Worm (Caenorhabditis elegans): ENCODE results near the gene srh-41.

DNA sequence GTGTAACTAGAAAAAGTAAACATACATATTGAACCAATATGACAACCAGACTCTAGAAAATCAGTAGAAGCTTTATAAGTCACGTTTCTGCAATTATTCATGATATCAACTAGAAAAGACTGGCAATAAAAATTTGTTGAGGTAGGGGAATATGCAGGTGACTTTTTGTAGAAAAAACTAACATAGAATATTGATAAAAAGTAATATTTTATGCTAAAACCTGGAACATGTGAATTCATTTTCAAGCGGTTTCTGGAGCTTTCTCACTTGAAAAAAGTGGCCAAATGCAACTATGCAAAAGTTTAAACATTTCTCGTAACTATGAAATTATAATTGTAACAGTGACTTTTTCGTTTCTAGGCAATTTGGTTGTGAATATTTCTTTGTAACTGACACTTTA lies 1.8 kb upstream of the srh-41 start, which contains the start of gene srh-42:
- TF ChIP-seq klf-2 (GFP tag; conservative IDR thresholded peaks at IDR 0.05) (no peak), ztf-23 (GFP tag; IDR thresholded peaks at IDR 0.05) (no peak), tab-1 (GFP tag; IDR thresholded peaks at IDR 0.05) (no peak), flt-1 (GFP tag; IDR thresholded peaks at IDR 0.05) (no peak)
